Fruit fly (Drosophila melanogaster) whole organism, prepupa: ENCODE measurements around the gene CG7509.

Source experiments
- Blimp-1 ChIP-seq: fragments of 200-800 bp; sonication (Bioruptor generic); optimal IDR thresholded peaks from 3 replicates; lab custom pipeline; 2017; ENCODE audit warnings: missing biosample characterization, missing genetic modification characterization, mild to moderate bottlenecking, moderate library complexity, missing genetic modification reagents
- CG10631 ChIP-seq: fragments of 200-800 bp; sonication (Bioruptor generic); optimal IDR thresholded peaks from 2 replicates; lab custom pipeline; 2016; ENCODE audit warnings: missing biosample characterization, missing genetic modification characterization
- CG10669 ChIP-seq: fragments of 200-800 bp; sonication (Bioruptor generic); optimal IDR thresholded peaks from 3 replicates; lab custom pipeline; 2018; ENCODE audit warnings: missing biosample characterization, mild to moderate bottlenecking, missing genetic modification characterization, moderate library complexity
- CG11294 ChIP-seq: fragments of 200-800 bp; sonication (Bioruptor generic); IDR thresholded peaks from 2 replicates; pipeline ENCODE4 v1.3.6; 2022; ENCODE audit warnings: missing biosample characterization, missing genetic modification characterization
- CG11902 ChIP-seq: fragments of 200-800 bp; sonication (Bioruptor generic); optimal IDR thresholded peaks from 3 replicates; lab custom pipeline; 2016; ENCODE audit warnings: missing biosample characterization, missing genetic modification characterization
- CG15336 ChIP-seq: fragments of 200-800 bp; sonication (Bioruptor generic); IDR thresholded peaks from 2 replicates; pipeline ENCODE4 v1.3.6; 2022; ENCODE audit warnings: missing biosample characterization, missing genetic modification characterization
- CG1621 ChIP-seq: fragments of 200-800 bp; sonication (Bioruptor generic); optimal IDR thresholded peaks from 3 replicates; lab custom pipeline; 2018; ENCODE audit warnings: missing biosample characterization, mild to moderate bottlenecking, missing genetic modification characterization
- CG16779 ChIP-seq: fragments of 200-800 bp; sonication (Bioruptor generic); optimal IDR thresholded peaks from 3 replicates; lab custom pipeline; 2017; ENCODE audit warnings: missing biosample characterization, mild to moderate bottlenecking, missing genetic modification characterization
- CG31627 ChIP-seq: fragments of 200-800 bp; sonication (Bioruptor generic); optimal IDR thresholded peaks from 3 replicates; lab custom pipeline; 2016; ENCODE audit warnings: missing biosample characterization, missing genetic modification characterization
- CG32006 ChIP-seq: fragments of 200-800 bp; sonication (Bioruptor generic); optimal IDR thresholded peaks from 3 replicates; lab custom pipeline; 2017; ENCODE audit warnings: missing biosample characterization, mild to moderate bottlenecking, missing genetic modification characterization
- CG34406 ChIP-seq: fragments of 200-800 bp; sonication (Bioruptor generic); optimal IDR thresholded peaks from 3 replicates; lab custom pipeline; 2016; ENCODE audit warnings: missing biosample characterization, missing genetic modification characterization
- CG3919 ChIP-seq: fragments of 200-800 bp; sonication (Bioruptor generic); optimal IDR thresholded peaks from 3 replicates; lab custom pipeline; 2016; ENCODE audit warnings: missing biosample characterization, missing genetic modification characterization
- CG6792 ChIP-seq: fragments of 200-800 bp; sonication (Bioruptor generic); optimal IDR thresholded peaks from 3 replicates; lab custom pipeline; 2016; ENCODE audit warnings: missing biosample characterization, missing genetic modification characterization
- CG6808 ChIP-seq: fragments of 200-800 bp; sonication (Bioruptor generic); optimal IDR thresholded peaks from 3 replicates; lab custom pipeline; 2017; ENCODE audit warnings: missing biosample characterization, missing genetic modification characterization, mild to moderate bottlenecking, moderate library complexity, missing genetic modification reagents
- CG6854 ChIP-seq: fragments of 200-800 bp; sonication (Bioruptor generic); optimal IDR thresholded peaks from 2 replicates; lab custom pipeline; 2017; ENCODE audit warnings: missing biosample characterization, mild to moderate bottlenecking, missing genetic modification characterization
- CG8119 ChIP-seq: fragments of 200-800 bp; sonication (Bioruptor generic); IDR thresholded peaks from 3 replicates; pipeline ENCODE4 v1.3.6; 2022; ENCODE audit warnings: missing biosample characterization, missing genetic modification characterization
- CG8319 ChIP-seq: fragments of 200-800 bp; sonication (Bioruptor generic); optimal IDR thresholded peaks from 3 replicates; lab custom pipeline; 2016; ENCODE audit warnings: missing biosample characterization, missing genetic modification characterization
- CG9139 ChIP-seq: fragments of 200-800 bp; sonication (Bioruptor generic); optimal IDR thresholded peaks from 3 replicates; lab custom pipeline; 2017; ENCODE audit warnings: missing biosample characterization, mild to moderate bottlenecking, missing genetic modification characterization
- Eip75B ChIP-seq: fragments of 200-800 bp; sonication (Bioruptor generic); optimal IDR thresholded peaks from 3 replicates; lab custom pipeline; 2016; ENCODE audit warnings: missing biosample characterization, missing genetic modification characterization
- Eip78C ChIP-seq: fragments of 200-800 bp; sonication (Bioruptor generic); peaks from one replicate; lab custom pipeline; 2016; ENCODE audit warnings: missing biosample characterization, missing genetic modification characterization
- Eip93F ChIP-seq: fragments of 200-800 bp; sonication (Bioruptor generic); optimal IDR thresholded peaks from 2 replicates; lab custom pipeline; 2016; ENCODE audit warnings: missing biosample characterization, mild to moderate bottlenecking, missing genetic modification characterization
- Ets21C ChIP-seq: fragments of 200-800 bp; sonication (Bioruptor generic); optimal IDR thresholded peaks from 3 replicates; lab custom pipeline; 2016; ENCODE audit warnings: missing biosample characterization, missing genetic modification characterization
- Ets96B ChIP-seq: fragments of 200-800 bp; optimal IDR thresholded peaks from 2 replicates; lab custom pipeline; 2019; ENCODE audit warnings: missing biosample characterization, mild to moderate bottlenecking, missing genetic modification characterization, moderate library complexity
- Gug ChIP-seq: fragments of 200-800 bp; sonication (Bioruptor generic); IDR thresholded peaks from 2 replicates; pipeline ENCODE4 v1.3.6; 2022; ENCODE audit warnings: missing biosample characterization, missing genetic modification characterization
- Hr39 ChIP-seq: fragments of 200-800 bp; sonication (Bioruptor generic); optimal IDR thresholded peaks from 2 replicates; lab custom pipeline; 2016; ENCODE audit warnings: missing biosample characterization, missing genetic modification characterization
- Hr4 ChIP-seq: fragments of 200-800 bp; sonication (Bioruptor generic); optimal IDR thresholded peaks from 3 replicates; lab custom pipeline; 2016; ENCODE audit warnings: missing biosample characterization, missing genetic modification characterization
- Lpt ChIP-seq: fragments of 200-800 bp; sonication (Bioruptor generic); optimal IDR thresholded peaks from 3 replicates; lab custom pipeline; 2016; ENCODE audit warnings: missing biosample characterization, missing genetic modification characterization
- Met ChIP-seq: fragments of 200-800 bp; sonication (Bioruptor generic); optimal IDR thresholded peaks from 3 replicates; lab custom pipeline; 2016; ENCODE audit warnings: missing biosample characterization, missing genetic modification characterization
- OdsH ChIP-seq: fragments of 200-800 bp; sonication (Bioruptor generic); optimal IDR thresholded peaks from 3 replicates; lab custom pipeline; 2016; ENCODE audit warnings: missing biosample characterization, missing genetic modification characterization
- Smox ChIP-seq: fragments of 200-800 bp; sonication (Bioruptor generic); optimal IDR thresholded peaks from 3 replicates; lab custom pipeline; 2016; ENCODE audit warnings: missing biosample characterization, missing genetic modification characterization
- Sox102F ChIP-seq: fragments of 200-800 bp; sonication (Bioruptor generic); optimal IDR thresholded peaks from 2 replicates; lab custom pipeline; 2016; ENCODE audit warnings: missing biosample characterization, mild to moderate bottlenecking, missing genetic modification characterization
- Sox14 ChIP-seq: fragments of 200-800 bp; sonication (Bioruptor generic); optimal IDR thresholded peaks from 3 replicates; lab custom pipeline; 2016; ENCODE audit warnings: missing biosample characterization, missing genetic modification characterization
- achi ChIP-seq: fragments of 200-800 bp; sonication (Bioruptor generic); optimal IDR thresholded peaks from 3 replicates; lab custom pipeline; 2016; ENCODE audit warnings: missing biosample characterization, missing genetic modification characterization
- acj6 ChIP-seq: fragments of 200-800 bp; sonication (Bioruptor generic); optimal IDR thresholded peaks from 3 replicates; lab custom pipeline; 2016; ENCODE audit warnings: missing biosample characterization, missing genetic modification characterization
- cyc ChIP-seq: fragments of 200-800 bp; sonication (Bioruptor generic); optimal IDR thresholded peaks from 3 replicates; lab custom pipeline; 2016; ENCODE audit warnings: missing biosample characterization, missing genetic modification characterization
- dac ChIP-seq: fragments of 200-800 bp; sonication (Bioruptor generic); optimal IDR thresholded peaks from 2 replicates; lab custom pipeline; 2017; ENCODE audit warnings: missing biosample characterization, mild to moderate bottlenecking, missing genetic modification characterization
- dsx ChIP-seq: fragments of 200-800 bp; optimal IDR thresholded peaks from 3 replicates; lab custom pipeline; 2019; ENCODE audit warnings: missing biosample characterization, mild to moderate bottlenecking, missing genetic modification characterization, moderate library complexity; ENCODE audit not compliant: poor library complexity, severe bottlenecking
- eg ChIP-seq: fragments of 200-800 bp; sonication (Bioruptor generic); IDR thresholded peaks from 3 replicates; pipeline ENCODE4 v1.3.6; 2022; ENCODE audit warnings: missing biosample characterization, missing genetic modification characterization
- fd59A ChIP-seq: fragments of 200-800 bp; sonication (Bioruptor generic); optimal IDR thresholded peaks from 2 replicates; lab custom pipeline; 2017; ENCODE audit warnings: missing biosample characterization, mild to moderate bottlenecking, missing genetic modification characterization, missing genetic modification reagents
- fd85E ChIP-seq: fragments of 200-800 bp; sonication (Bioruptor generic); optimal IDR thresholded peaks from 3 replicates; lab custom pipeline; 2016; ENCODE audit warnings: missing biosample characterization, missing genetic modification characterization
- fkh ChIP-seq: fragments of 200-800 bp; sonication (Bioruptor generic); optimal IDR thresholded peaks from 3 replicates; lab custom pipeline; 2017; ENCODE audit warnings: missing biosample characterization, mild to moderate bottlenecking, missing genetic modification characterization, moderate library complexity
- pdm3 ChIP-seq: fragments of 200-800 bp; sonication (Bioruptor generic); optimal IDR thresholded peaks from 3 replicates; lab custom pipeline; 2016; ENCODE audit warnings: missing biosample characterization, missing genetic modification characterization
- spab ChIP-seq: fragments of 200-800 bp; sonication (Bioruptor generic); optimal IDR thresholded peaks from 2 replicates; lab custom pipeline; 2017; ENCODE audit warnings: missing biosample characterization, mild to moderate bottlenecking, missing genetic modification characterization, missing genetic modification reagents
- ss ChIP-seq, 2 experiments: fragments of 200-800 bp; sonication (Bioruptor generic); optimal IDR thresholded peaks; 2 replicates in 1 of 2; 3 replicates in 1 of 2; lab custom pipeline; 2017 to 2018; ENCODE audit warnings: mild to moderate bottlenecking in 2 of 2, missing biosample characterization in 2 of 2, missing genetic modification characterization in 2 of 2, moderate library complexity in 1 of 2
- svp ChIP-seq: fragments of 200-800 bp; sonication (Bioruptor generic); peaks from one replicate; lab custom pipeline; 2016; ENCODE audit warnings: missing biosample characterization, missing genetic modification characterization
- topi ChIP-seq: fragments of 200-800 bp; sonication (Bioruptor generic); optimal IDR thresholded peaks from 3 replicates; lab custom pipeline; 2016; ENCODE audit warnings: missing biosample characterization, missing genetic modification characterization
- vri ChIP-seq: fragments of 200-800 bp; sonication (Bioruptor generic); optimal IDR thresholded peaks from 3 replicates; lab custom pipeline; 2016; ENCODE audit warnings: missing biosample characterization, mild to moderate bottlenecking, missing genetic modification characterization

CG7509 gene

DNA sequence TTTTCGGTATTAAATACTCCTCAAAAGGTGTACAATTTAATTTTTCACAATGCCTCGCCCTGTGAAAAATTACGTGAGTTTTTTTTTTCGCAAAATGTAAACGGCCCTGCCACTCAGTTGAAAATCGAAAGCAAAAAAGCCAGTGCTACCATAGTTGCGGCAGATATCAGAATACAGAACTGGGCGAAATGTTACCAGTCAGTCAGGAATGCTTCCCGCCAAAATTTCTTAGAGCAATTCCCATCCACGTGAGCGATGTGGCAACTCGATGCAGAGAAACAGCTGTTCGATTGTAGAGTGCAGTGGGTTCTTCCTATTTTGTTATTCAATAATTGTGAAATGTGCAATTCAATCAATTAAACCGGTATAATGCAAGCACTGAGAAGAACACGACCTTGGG lies 20.5 kb upstream of the CG7509 start, which contains the start of the genes Dhc64C and LeuRS-m (continued):
- TF ChIP-seq Eip78C (GFP tag; lab: Kevin White, UChicago) (peak; percentile 42), CG10631 (GFP tag; lab: Kevin White, UChicago) (no peak), Sox14 (GFP tag; lab: Kevin White, UChicago) (peak; percentile 43)
- TF ChIP-seq, all 60 proteins: peak for 10

DNA sequence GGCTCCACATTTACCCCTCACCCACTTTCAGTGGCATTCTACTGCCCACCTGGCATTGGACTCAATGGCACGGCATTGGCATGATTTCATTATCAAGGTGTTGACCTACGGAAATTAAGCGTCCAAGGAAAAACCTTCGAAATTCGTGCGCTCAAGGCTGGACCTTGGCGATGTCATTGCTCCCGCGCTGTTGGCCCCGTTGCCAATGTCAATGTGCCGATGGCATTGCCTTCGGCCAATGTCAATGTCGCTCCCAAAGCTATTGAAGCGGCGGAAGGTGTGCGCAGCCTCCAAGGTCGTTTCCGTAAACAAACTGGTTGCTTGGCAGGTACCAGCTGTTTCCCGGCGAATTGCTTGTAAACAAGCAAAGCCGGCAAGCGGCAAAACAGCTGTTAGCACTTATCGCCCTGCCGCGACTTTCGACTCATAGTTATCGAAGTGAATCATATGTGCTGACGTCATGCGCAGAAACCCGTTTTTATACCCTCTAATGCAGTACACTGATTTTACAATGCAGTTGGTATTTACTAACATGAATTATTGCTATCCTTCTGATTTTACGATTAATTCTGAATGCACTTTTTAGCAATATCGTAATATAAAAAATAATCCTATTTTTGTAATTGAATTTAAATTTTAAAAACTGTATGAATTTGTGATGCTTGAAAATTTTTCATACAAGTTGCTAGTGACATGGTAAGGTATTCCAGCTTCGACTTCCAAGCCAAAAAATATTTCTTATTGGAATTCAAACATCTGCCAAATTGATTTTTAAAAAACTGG lies 19.5 kb upstream of the CG7509 start:
- peak; percentile 94 for TF ChIP-seq CG10631 (GFP tag; lab: Kevin White, UChicago)
- no peak for TF ChIP-seq dsx (GFP tag; lab: Kevin White, UChicago)
- peak; percentile 98 for TF ChIP-seq svp (GFP tag; lab: Kevin White, UChicago)
- TF ChIP-seq Gug (GFP tag; lab: Robert Waterston, UW), result peak; percentile 94
- peak; percentile 97 for TF ChIP-seq Hr4
- TF ChIP-seq Eip78C (GFP tag; lab: Kevin White, UChicago), result peak; percentile 99
- TF ChIP-seq Sox14 (GFP tag; lab: Kevin White, UChicago), result peak; percentile 94
- no peak for TF ChIP-seq Ets96B
- peak; percentile 88 for TF ChIP-seq CG6808 (GFP tag; lab: Kevin White, UChicago)
- peak; percentile 95 for TF ChIP-seq CG34406
- peak; percentile 98 for TF ChIP-seq CG8119 (GFP tag; lab: Robert Waterston, UW)
- TF ChIP-seq CG9139, result peak; percentile 83
- TF ChIP-seq CG16779 (tag; lab: Kevin White, UChicago), result peak; percentile 90
- peak; percentile 91 for TF ChIP-seq Hr39 (GFP tag; lab: Kevin White, UChicago)
- TF ChIP-seq CG32006 (GFP tag; lab: Kevin White, UChicago), result peak; percentile 97
- peak; percentile 98 for TF ChIP-seq eg
- TF ChIP-seq fd85E (GFP tag; lab: Kevin White, UChicago), result peak; percentile 80
- TF ChIP-seq Sox102F (GFP tag; lab: Kevin White, UChicago), result peak; percentile 94
- peak; percentile 89 for TF ChIP-seq CG8319 (GFP tag; lab: Kevin White, UChicago)
- no peak for TF ChIP-seq ss (GFP tag; optimal IDR thresholded peaks at IDR 0.05; lab: Kevin White, UChicago)
- peak; percentile 93 for TF ChIP-seq CG31627 (GFP tag; lab: Kevin White, UChicago)
- no peak for TF ChIP-seq fkh
- TF ChIP-seq Met (GFP tag; lab: Kevin White, UChicago), result peak; percentile 94
- TF ChIP-seq CG6854 (GFP tag; lab: Kevin White, UChicago), result peak; percentile 81
- TF ChIP-seq acj6, result peak; percentile 95
- peak; percentile 98 for TF ChIP-seq CG15336 (GFP tag; lab: Robert Waterston, UW)
- TF ChIP-seq Ets21C, result peak; percentile 86
- TF ChIP-seq fd59A (GFP tag; lab: Kevin White, UChicago), result peak; percentile 87
- TF ChIP-seq CG10669, result peak; percentile 92
- TF ChIP-seq CG3919 (GFP tag; lab: Kevin White, UChicago), result no peak
- peak; percentile 89 for TF ChIP-seq spab
- peak; percentile 93 for TF ChIP-seq Lpt (GFP tag; lab: Kevin White, UChicago)
- TF ChIP-seq cyc (GFP tag; lab: Kevin White, UChicago), result no peak
- peak; percentile 95 for TF ChIP-seq achi (GFP tag; lab: Kevin White, UChicago)
- peak; percentile 71 for TF ChIP-seq CG1621 (tag; lab: Kevin White, UChicago)
- peak; percentile 92 for TF ChIP-seq Eip75B (GFP tag; lab: Kevin White, UChicago)
- TF ChIP-seq CG6792 (GFP tag; lab: Kevin White, UChicago), result peak; percentile 94
- peak; percentile 93 for TF ChIP-seq Smox (GFP tag; lab: Kevin White, UChicago)
- peak; percentile 94 for TF ChIP-seq topi (GFP tag; lab: Kevin White, UChicago)
- peak; percentile 87 for TF ChIP-seq CG11902 (GFP tag; lab: Kevin White, UChicago)
- TF ChIP-seq Blimp-1 (GFP tag; lab: Kevin White, UChicago), result peak; percentile 73
- TF ChIP-seq CG11294 (GFP tag; lab: Robert Waterston, UW), result peak; percentile 96
- TF ChIP-seq vri (GFP tag; lab: Kevin White, UChicago), result no peak
- peak; percentile 73 for TF ChIP-seq Eip93F (GFP tag; lab: Kevin White, UChicago)
- peak; percentile 96 for TF ChIP-seq pdm3 (GFP tag; lab: Kevin White, UChicago)
- TF ChIP-seq dac, result no peak
- TF ChIP-seq OdsH (GFP tag; lab: Kevin White, UChicago), result peak; percentile 96
